Fruit fly (Drosophila melanogaster) whole organism, embryonic: Measurements from ENCODE around the gene Noa36.

ENCODE experiments used
- BEAF-32 ChIP-seq: fragments of 200-800 bp; sonication (Bioruptor generic); optimal IDR thresholded peaks from 3 replicates; lab custom pipeline; 2017; ENCODE audit warnings: missing biosample characterization, missing genetic modification characterization, mild to moderate bottlenecking, moderate library complexity, missing genetic modification reagents
- CG1024 ChIP-seq: fragments of 200-800 bp; sonication (Bioruptor generic); IDR thresholded peaks from 2 replicates; pipeline ENCODE4 v1.3.6; 2022; ENCODE audit warnings: missing biosample characterization, missing genetic modification characterization
- CG10462 ChIP-seq: fragments of 200-800 bp; sonication (Bioruptor generic); optimal IDR thresholded peaks from 2 replicates; lab custom pipeline; 2016; ENCODE audit warnings: missing biosample characterization, missing genetic modification characterization
- CG10543 ChIP-seq: fragments of 200-800 bp; sonication (Bioruptor generic); optimal IDR thresholded peaks from 3 replicates; lab custom pipeline; 2017; ENCODE audit warnings: missing biosample characterization, mild to moderate bottlenecking, missing genetic modification characterization, moderate library complexity
- CG1602 ChIP-seq: fragments of 200-800 bp; sonication (Bioruptor generic); optimal IDR thresholded peaks from 3 replicates; lab custom pipeline; 2016; ENCODE audit warnings: missing biosample characterization, missing genetic modification characterization
- CG1647 ChIP-seq: fragments of 200-800 bp; sonication (Bioruptor generic); optimal IDR thresholded peaks from 3 replicates; lab custom pipeline; 2016; ENCODE audit warnings: missing biosample characterization, missing genetic modification characterization
- CG17361 ChIP-seq: fragments of 200-800 bp; sonication (Bioruptor generic); IDR thresholded peaks from 3 replicates; pipeline ENCODE4 v1.3.6; 2022; ENCODE audit warnings: missing biosample characterization, missing genetic modification characterization
- CG18764 ChIP-seq: fragments of 200-800 bp; sonication (Bioruptor generic); optimal IDR thresholded peaks from 3 replicates; lab custom pipeline; 2016; ENCODE audit warnings: missing biosample characterization, missing genetic modification characterization
- CG2678 ChIP-seq: fragments of 200-800 bp; sonication (Bioruptor generic); optimal IDR thresholded peaks from 3 replicates; lab custom pipeline; 2019; ENCODE audit warnings: missing biosample characterization, mild to moderate bottlenecking, missing genetic modification characterization, moderate library complexity
- CG2712 ChIP-seq: fragments of 200-800 bp; optimal IDR thresholded peaks from 3 replicates; lab custom pipeline; 2019; ENCODE audit warnings: missing biosample characterization, mild to moderate bottlenecking, missing genetic modification characterization, moderate library complexity
- CG2875 ChIP-seq: fragments of 200-800 bp; sonication (Bioruptor generic); optimal IDR thresholded peaks from 2 replicates; lab custom pipeline; 2017; ENCODE audit warnings: missing biosample characterization, mild to moderate bottlenecking, missing genetic modification characterization, missing genetic modification reagents
- CG3407 ChIP-seq: fragments of 200-800 bp; sonication (Bioruptor generic); optimal IDR thresholded peaks from 2 replicates; lab custom pipeline; 2018; ENCODE audit warnings: missing biosample characterization, mild to moderate bottlenecking, missing genetic modification characterization
- CG34376 ChIP-seq: fragments of 200-800 bp; sonication (Bioruptor generic); optimal IDR thresholded peaks from 2 replicates; lab custom pipeline; 2018; ENCODE audit warnings: missing biosample characterization, mild to moderate bottlenecking, missing genetic modification characterization
- CG4282 ChIP-seq: fragments of 200-800 bp; sonication (Bioruptor generic); optimal IDR thresholded peaks from 2 replicates; lab custom pipeline; 2016; ENCODE audit warnings: missing biosample characterization, missing genetic modification characterization
- CG4854 ChIP-seq: fragments of 200-800 bp; sonication (Bioruptor generic); optimal IDR thresholded peaks from 2 replicates; lab custom pipeline; 2016; ENCODE audit warnings: missing biosample characterization, missing genetic modification characterization, inconsistent platforms
- CG5180 ChIP-seq: fragments of 200-800 bp; sonication (Bioruptor generic); optimal IDR thresholded peaks from 3 replicates; lab custom pipeline; 2017; ENCODE audit warnings: missing biosample characterization, missing genetic modification characterization, mild to moderate bottlenecking, moderate library complexity, missing genetic modification reagents
- CG6683 ChIP-seq: fragments of 200-800 bp; sonication (Bioruptor generic); optimal IDR thresholded peaks from 2 replicates; lab custom pipeline; 2017; ENCODE audit warnings: missing biosample characterization, mild to moderate bottlenecking, missing genetic modification characterization, missing genetic modification reagents
- CG7556 ChIP-seq: fragments of 200-800 bp; sonication (Bioruptor generic); optimal IDR thresholded peaks from 2 replicates; lab custom pipeline; 2017; ENCODE audit warnings: missing biosample characterization, mild to moderate bottlenecking, missing genetic modification characterization
- CG7745 ChIP-seq: fragments of 200-800 bp; sonication (Bioruptor generic); optimal IDR thresholded peaks from 2 replicates; lab custom pipeline; 2018; ENCODE audit warnings: missing biosample characterization, mild to moderate bottlenecking, missing genetic modification characterization, moderate library complexity
- CG8290 ChIP-seq, 3 experiments: fragments of 200-800 bp; sonication (Bioruptor generic); optimal IDR thresholded peaks; 2 replicates each; lab custom pipeline; 2016 to 2019; ENCODE audit warnings: missing biosample characterization in 3 of 3, missing genetic modification characterization in 3 of 3, mild to moderate bottlenecking in 2 of 3, moderate library complexity in 1 of 3
- CG8359 ChIP-seq: fragments of 200-800 bp; sonication (Bioruptor generic); optimal IDR thresholded peaks from 2 replicates; lab custom pipeline; 2017; ENCODE audit warnings: missing biosample characterization, mild to moderate bottlenecking, missing genetic modification characterization, borderline replicate concordance
- CG8478 ChIP-seq: fragments of >200 bp; optimal IDR thresholded peaks from 2 replicates; lab custom pipeline; 2018
- CHES-1-like ChIP-seq: fragments of 200-800 bp; sonication (Bioruptor generic); optimal IDR thresholded peaks from 2 replicates; lab custom pipeline; 2016; ENCODE audit warnings: missing biosample characterization, missing genetic modification characterization
- Camta ChIP-seq: fragments of 200-800 bp; sonication (Bioruptor generic); optimal IDR thresholded peaks from 2 replicates; lab custom pipeline; 2016; ENCODE audit warnings: missing biosample characterization, missing genetic modification characterization
- D19A ChIP-seq: fragments of 200-800 bp; optimal IDR thresholded peaks from 3 replicates; lab custom pipeline; 2019; ENCODE audit warnings: missing biosample characterization, mild to moderate bottlenecking, missing genetic modification characterization, moderate library complexity
- E2f1 ChIP-seq: fragments of 200-800 bp; sonication (Bioruptor generic); IDR thresholded peaks from 2 replicates; pipeline ENCODE4 v1.3.6; 2022; ENCODE audit warnings: missing biosample characterization, missing genetic modification characterization
- Eip74EF ChIP-seq, 2 experiments: fragments of 200-800 bp in 1 of 2; fragments of >200 bp in 1 of 2; sonication (Bioruptor generic) in 1 of 2; optimal IDR thresholded peaks; 2 replicates each; lab custom pipeline; 2017 to 2019; ENCODE audit warnings: missing biosample characterization in 2 of 2, missing genetic modification characterization in 2 of 2, mild to moderate bottlenecking in 1 of 2, moderate library complexity in 1 of 2
- H2.0 ChIP-seq: fragments of 200-800 bp; sonication (Bioruptor generic); IDR thresholded peaks from 2 replicates; pipeline ENCODE4 v1.3.6; 2022; ENCODE audit warnings: missing biosample characterization, missing genetic modification characterization
- Hsf ChIP-seq: fragments of 200-800 bp; sonication (Bioruptor generic); optimal IDR thresholded peaks from 3 replicates; lab custom pipeline; 2016; ENCODE audit warnings: missing biosample characterization, missing genetic modification characterization
- Kr ChIP-seq: fragments of 200-800 bp; sonication (Bioruptor generic); optimal IDR thresholded peaks from 2 replicates; lab custom pipeline; 2017; ENCODE audit warnings: missing biosample characterization, mild to moderate bottlenecking, missing genetic modification characterization
- Lim3 ChIP-seq: fragments of 200-800 bp; sonication (Bioruptor generic); IDR thresholded peaks from 2 replicates; pipeline ENCODE4 v1.3.6; 2022; ENCODE audit warnings: missing biosample characterization, missing genetic modification characterization
- Med ChIP-seq: fragments of 200-800 bp; sonication (Bioruptor generic); peaks from one replicate; lab custom pipeline; 2016; ENCODE audit warnings: missing biosample characterization, missing genetic modification characterization, mild to moderate bottlenecking, inconsistent platforms, moderate library complexity
- Optix ChIP-seq: fragments of 200-800 bp; sonication (Bioruptor generic); IDR thresholded peaks from 3 replicates; pipeline ENCODE4 v1.3.6; 2022; ENCODE audit warnings: missing biosample characterization, missing genetic modification characterization
- Sin3A ChIP-seq: fragments of >200 bp; optimal IDR thresholded peaks from 2 replicates; lab custom pipeline; 2018
- Six4 ChIP-seq: fragments of 200-800 bp; sonication (Bioruptor generic); optimal IDR thresholded peaks from 2 replicates; lab custom pipeline; 2016; ENCODE audit warnings: missing biosample characterization, missing genetic modification characterization
- Sox100B ChIP-seq: fragments of 200-800 bp; sonication (Bioruptor generic); optimal IDR thresholded peaks from 3 replicates; lab custom pipeline; 2018; ENCODE audit warnings: missing biosample characterization, mild to moderate bottlenecking, missing genetic modification characterization
- chinmo ChIP-seq: fragments of 200-800 bp; sonication (Bioruptor generic); IDR thresholded peaks from 4 replicates; pipeline ENCODE4 v1.3.6; 2022; ENCODE audit warnings: missing biosample characterization, missing genetic modification characterization; ENCODE audit not compliant: partially characterized antibody
- crol ChIP-seq: fragments of 200-800 bp; sonication (Bioruptor generic); IDR thresholded peaks from 2 replicates; pipeline ENCODE4 v1.3.6; 2022; ENCODE audit warnings: missing biosample characterization, missing genetic modification characterization
- fu2 ChIP-seq: fragments of 200-800 bp; sonication (Bioruptor generic); optimal IDR thresholded peaks from 2 replicates; lab custom pipeline; 2016; ENCODE audit warnings: missing biosample characterization, missing genetic modification characterization
- gsb-n ChIP-seq: fragments of 200-800 bp; sonication (Bioruptor generic); optimal IDR thresholded peaks from 3 replicates; lab custom pipeline; 2018; ENCODE audit warnings: missing biosample characterization, mild to moderate bottlenecking, missing genetic modification characterization
- ken ChIP-seq: fragments of 200-800 bp; sonication (Bioruptor generic); IDR thresholded peaks from 3 replicates; pipeline ENCODE4 v1.3.6; 2022; ENCODE audit warnings: missing biosample characterization, missing genetic modification characterization
- klu ChIP-seq: fragments of 200-800 bp; sonication (Bioruptor generic); IDR thresholded peaks from 2 replicates; pipeline ENCODE4 v1.3.6; 2022; ENCODE audit warnings: missing biosample characterization, missing genetic modification characterization
- kni ChIP-seq: fragments of 200-800 bp; sonication (Bioruptor generic); optimal IDR thresholded peaks from 3 replicates; lab custom pipeline; 2017; ENCODE audit warnings: mild to moderate bottlenecking, missing biosample characterization, missing genetic modification reagents, missing genetic modification characterization
- lmd ChIP-seq: fragments of 200-800 bp; sonication (Bioruptor generic); IDR thresholded peaks from 2 replicates; pipeline ENCODE4 v1.3.6; 2022; ENCODE audit warnings: missing biosample characterization, missing genetic modification characterization
- run ChIP-seq: fragments of 200-800 bp; sonication (Bioruptor generic); optimal IDR thresholded peaks from 3 replicates; lab custom pipeline; 2018; ENCODE audit warnings: missing biosample characterization, mild to moderate bottlenecking, missing genetic modification characterization
- sisA ChIP-seq: fragments of 200-800 bp; sonication (Bioruptor generic); IDR thresholded peaks from 2 replicates; pipeline ENCODE4 v1.3.6; 2022; ENCODE audit warnings: missing biosample characterization, missing genetic modification characterization
- so ChIP-seq: fragments of 200-800 bp; sonication (Bioruptor generic); IDR thresholded peaks from 3 replicates; pipeline ENCODE4 v1.3.6; 2022; ENCODE audit warnings: missing biosample characterization, missing genetic modification characterization
- sqz ChIP-seq: fragments of 200-800 bp; sonication (Bioruptor generic); optimal IDR thresholded peaks from 3 replicates; lab custom pipeline; 2018; ENCODE audit warnings: missing biosample characterization, mild to moderate bottlenecking, missing genetic modification characterization
- sr ChIP-seq: fragments of 200-800 bp; sonication (Bioruptor generic); IDR thresholded peaks from 3 replicates; pipeline ENCODE4 v1.3.6; 2022; ENCODE audit warnings: missing biosample characterization, missing genetic modification characterization

Gene Noa36

dm6 chr3R:28572692-28573643 lies 26.1 kb downstream of the Noa36 start (continued):
- TF ChIP-seq Med (GFP tag; lab: Kevin White, UChicago) (no peak), CG1602 (no peak), CG10543 (GFP tag; lab: Kevin White, UChicago) (no peak), Eip74EF (GFP tag; optimal IDR thresholded peaks at IDR 0.05; lab: Kevin White, UChicago) (no peak), CG1024 (GFP tag; lab: Robert Waterston, UW) (no peak), CG6683 (no peak), H2.0 (no peak), CG2678 (tag; lab: Kevin White, UChicago) (no peak), Six4 (GFP tag; lab: Kevin White, UChicago) (no peak), chinmo (GFP tag; lab: Robert Waterston, UW) (0 out of 4 replicates have a peak, but pooled peaks have one; percentile 51), CG17361 (GFP tag; lab: Robert Waterston, UW) (0 out of 3 replicates have a peak, but pooled peaks have one; percentile 15), CG2712 (tag; lab: Kevin White, UChicago) (peak; percentile 31), sr (GFP tag; lab: Robert Waterston, UW) (no peak), gsb-n (peak; percentile 55), E2f1 (GFP tag; lab: Robert Waterston, UW) (no peak), CG1647 (GFP tag; lab: Kevin White, UChicago) (no peak), kni (GFP tag; lab: Kevin White, UChicago) (no peak), Sox100B (GFP tag; lab: Kevin White, UChicago) (peak; percentile 11), CG7745 (tag; lab: Kevin White, UChicago) (no peak), CG4854 (GFP tag; lab: Kevin White, UChicago) (no peak), D19A (tag; lab: Kevin White, UChicago) (peak; percentile 99), BEAF-32 (GFP tag; lab: Kevin White, UChicago) (no peak), CG3407 (GFP tag; lab: Kevin White, UChicago) (no peak), crol (GFP tag; lab: Robert Waterston, UW) (no peak), CG7556 (GFP tag; lab: Kevin White, UChicago) (peak; percentile 29), CG5180 (GFP tag; lab: Kevin White, UChicago) (no peak), Sin3A (lab: Kevin White, UChicago) (no peak), CG8359 (GFP tag; lab: Kevin White, UChicago) (no peak), fu2 (no peak), CG34376 (no peak), klu (no peak), so (no peak), Camta (GFP tag; lab: Kevin White, UChicago) (no peak), run (peak; percentile 27), CHES-1-like (GFP tag; lab: Kevin White, UChicago) (no peak), sisA (no peak), Hsf (GFP tag; lab: Kevin White, UChicago) (no peak), CG4282 (no peak), CG10462 (GFP tag; lab: Kevin White, UChicago) (no peak), CG8478 (lab: Kevin White, UChicago) (no peak), CG8290 (GFP tag; optimal IDR thresholded peaks at IDR 0.05; lab: Kevin White, UChicago) (no peak), CG8290 (tag; optimal IDR thresholded peaks at IDR 0.05; lab: Kevin White, UChicago) (no peak), sqz (GFP tag; lab: Kevin White, UChicago) (no peak), Kr (GFP tag; lab: Kevin White, UChicago) (no peak), ken (GFP tag; lab: Robert Waterston, UW) (no peak), CG18764 (GFP tag; lab: Kevin White, UChicago) (no peak), Optix (no peak), lmd (GFP tag; lab: Robert Waterston, UW) (no peak), CG2875 (GFP tag; lab: Kevin White, UChicago) (no peak), Lim3 (GFP tag; lab: Robert Waterston, UW) (no peak)
